Worm (Caenorhabditis elegans) whole organism, L4 larva: ENCODE measurements around the gene cup-16.

Experiments used
- ZK337.2 ChIP-seq: fragments of 200-800 bp; sonication (Bioruptor generic); IDR thresholded peaks from 2 replicates; pipeline ENCODE4 v1.3.6; 2022; ENCODE audit warnings: missing genetic modification reagents, missing genetic modification characterization, missing compliant biosample characterization
- lin-13 ChIP-seq: fragments of 150-350 bp; optimal IDR thresholded peaks from 2 replicates; lab custom pipeline; 2014; ENCODE audit warnings: missing biosample characterization, missing genetic modification reagents, missing genetic modification characterization

- no peak for TF ChIP-seq ZK337.2
- no peak for TF ChIP-seq lin-13 (GFP tag; lab: Kevin White, UChicago)
Observed at ce11 chrII:8679799-8680198, 27.2 kb upstream of the cup-16 start.
